Worm (Caenorhabditis elegans) whole organism, young adult: Measurements from ENCODE around the gene flp-14.

Experiments used
- C06A6.2 ChIP-seq: fragments of 200-800 bp; sonication (Bioruptor generic); conservative IDR thresholded peaks from 2 replicates; pipeline ENCODE4 v1.3.6; 2022; ENCODE audit warnings: missing genetic modification characterization, missing compliant biosample characterization
- D2030.7 ChIP-seq: fragments of 200-800 bp; sonication (Bioruptor generic); IDR thresholded peaks from 2 replicates; pipeline ENCODE4 v1.3.6; 2022; ENCODE audit warnings: missing genetic modification reagents, missing genetic modification characterization, missing compliant biosample characterization
- F33H1.4 ChIP-seq: fragments of 200-800 bp; sonication (Bioruptor generic); IDR thresholded peaks from 2 replicates; pipeline ENCODE4 v1.3.6; 2022; ENCODE audit warnings: missing genetic modification reagents, missing genetic modification characterization, missing compliant biosample characterization
- F52B5.7 ChIP-seq: sonication (generic microtip); optimal IDR thresholded peaks from 2 replicates; lab custom pipeline; 2016; ENCODE audit warnings: mild to moderate bottlenecking, missing genetic modification characterization, missing compliant biosample characterization
- F57A8.1 ChIP-seq: fragments of 200-800 bp; sonication (Bioruptor generic); optimal IDR thresholded peaks from 2 replicates; lab custom pipeline; 2018; ENCODE audit warnings: mild to moderate bottlenecking, missing genetic modification characterization, moderate library complexity, missing compliant biosample characterization
- K12H6.12 ChIP-seq: fragments of 200-800 bp; sonication (Bioruptor generic); optimal IDR thresholded peaks from 2 replicates; lab custom pipeline; 2018; ENCODE audit warnings: mild to moderate bottlenecking, missing genetic modification characterization, missing compliant biosample characterization
- T26A5.8 ChIP-seq: sonication (generic microtip); optimal IDR thresholded peaks from 2 replicates; lab custom pipeline; 2016; ENCODE audit warnings: missing genetic modification characterization, missing compliant biosample characterization
- Y53G8AR.9 ChIP-seq: fragments of 200-800 bp; sonication (Bioruptor generic); conservative IDR thresholded peaks from 2 replicates; pipeline ENCODE4 v1.3.6; 2022; ENCODE audit warnings: missing genetic modification reagents, missing genetic modification characterization, missing compliant biosample characterization
- ZK185.1 ChIP-seq: sonication (generic microtip); optimal IDR thresholded peaks from 2 replicates; lab custom pipeline; 2016; ENCODE audit warnings: mild to moderate bottlenecking, missing genetic modification characterization, missing compliant biosample characterization; ENCODE audit not compliant: poor library complexity, severe bottlenecking
- ama-1 ChIP-seq, 3 experiments: fragments of 150-350 bp in 1 of 3; sonication (generic microtip) in 2 of 3; optimal IDR thresholded peaks; 2 replicates each; lab custom pipeline; 2014 to 2018; ENCODE audit warnings: missing biosample characterization in 2 of 3, missing genetic modification characterization in 2 of 3, missing genetic modification reagents in 2 of 3
- atf-7 ChIP-seq: sonication (generic microtip); optimal IDR thresholded peaks from 2 replicates; lab custom pipeline; 2017; ENCODE audit warnings: mild to moderate bottlenecking, missing genetic modification characterization, missing compliant biosample characterization
- attf-3 ChIP-seq: fragments of 200-800 bp; sonication (Bioruptor generic); conservative IDR thresholded peaks from 2 replicates; pipeline ENCODE4 v1.3.6; 2022; ENCODE audit warnings: missing genetic modification reagents, missing genetic modification characterization, missing compliant biosample characterization
- cebp-1 ChIP-seq, 2 experiments: fragments of 200-800 bp in 1 of 2; sonication (Bioruptor generic) in 1 of 2; sonication (generic microtip) in 1 of 2; IDR thresholded peaks in 1 of 2; optimal IDR thresholded peaks in 1 of 2; 2 replicates each; pipeline versions ENCODE4 v1.3.6 to Lab custom; 2017 to 2022; ENCODE audit warnings: missing compliant biosample characterization in 2 of 2, missing genetic modification characterization in 2 of 2, mild to moderate bottlenecking in 1 of 2, missing genetic modification reagents in 1 of 2, moderate library complexity in 1 of 2
- ceh-100 ChIP-seq: fragments of 200-800 bp; sonication (Bioruptor generic); IDR thresholded peaks from 2 replicates; pipeline ENCODE4 v1.3.6; 2022; ENCODE audit warnings: missing genetic modification reagents, missing genetic modification characterization, missing compliant biosample characterization
- chd-7 ChIP-seq: sonication (generic microtip); optimal IDR thresholded peaks from 2 replicates; lab custom pipeline; 2016; ENCODE audit warnings: mild to moderate bottlenecking, missing genetic modification characterization, moderate library complexity, missing compliant biosample characterization
- dpff-1 ChIP-seq: sonication (generic microtip); optimal IDR thresholded peaks from 2 replicates; lab custom pipeline; 2017; ENCODE audit warnings: mild to moderate bottlenecking, missing genetic modification characterization, missing compliant biosample characterization
- dpl-1 ChIP-seq: fragments of 150-350 bp; optimal IDR thresholded peaks from 2 replicates; lab custom pipeline; 2014; ENCODE audit warnings: missing biosample characterization, missing genetic modification reagents, missing genetic modification characterization
- egrh-3 ChIP-seq: fragments of 200-800 bp; sonication (Bioruptor generic); IDR thresholded peaks from 2 replicates; pipeline ENCODE4 v1.3.6; 2022; ENCODE audit warnings: missing genetic modification reagents, missing genetic modification characterization, missing compliant biosample characterization
- fkh-3 ChIP-seq: sonication (generic microtip); optimal IDR thresholded peaks from 2 replicates; lab custom pipeline; 2016; ENCODE audit warnings: mild to moderate bottlenecking, missing genetic modification characterization, missing compliant biosample characterization
- hmg-1.2 ChIP-seq: fragments of 200-800 bp; sonication (Bioruptor generic); IDR thresholded peaks from 2 replicates; pipeline ENCODE4 v1.3.6; 2022; ENCODE audit warnings: missing genetic modification reagents, missing genetic modification characterization, missing compliant biosample characterization
- hsf-1 ChIP-seq: fragments of 200-800 bp; sonication (Bioruptor generic); IDR thresholded peaks from 2 replicates; pipeline ENCODE4 v1.3.6; 2022; ENCODE audit warnings: missing genetic modification reagents, missing genetic modification characterization, missing compliant biosample characterization
- lag-1 ChIP-seq: fragments of 200-800 bp; sonication (Bioruptor generic); IDR thresholded peaks from 2 replicates; pipeline ENCODE4 v1.3.6; 2022; ENCODE audit warnings: missing genetic modification reagents, missing genetic modification characterization, missing compliant biosample characterization
- let-607 ChIP-seq, 2 experiments: fragments of 200-800 bp in 1 of 2; sonication (Bioruptor generic) in 1 of 2; sonication (generic microtip) in 1 of 2; optimal IDR thresholded peaks; 2 replicates each; lab custom pipeline; 2016 to 2018; ENCODE audit warnings: mild to moderate bottlenecking in 2 of 2, missing compliant biosample characterization in 2 of 2, missing genetic modification characterization in 2 of 2, moderate library complexity in 2 of 2, missing genotype in 1 of 2
- lin-35 ChIP-seq, 3 experiments: fragments of 150-350 bp in 2 of 3; sonication (generic microtip) in 1 of 3; optimal IDR thresholded peaks; 2 replicates each; lab custom pipeline; 2014 to 2018; ENCODE audit warnings: missing biosample characterization in 3 of 3, missing genetic modification characterization in 3 of 3, missing genetic modification reagents in 3 of 3
- lin-54 ChIP-seq: fragments of 200-800 bp; sonication (Bioruptor generic); optimal IDR thresholded peaks from 2 replicates; lab custom pipeline; 2018; ENCODE audit warnings: mild to moderate bottlenecking, missing genetic modification characterization, missing compliant biosample characterization
- madf-10 ChIP-seq: sonication (generic microtip); optimal IDR thresholded peaks from 2 replicates; lab custom pipeline; 2016; ENCODE audit warnings: mild to moderate bottlenecking, missing genetic modification characterization, missing compliant biosample characterization
- madf-3 ChIP-seq: fragments of 200-800 bp; sonication (Bioruptor generic); IDR thresholded peaks from 2 replicates; pipeline ENCODE4 v1.3.6; 2022; ENCODE audit warnings: missing genetic modification reagents, missing genetic modification characterization, missing compliant biosample characterization
- madf-6 ChIP-seq: fragments of 200-800 bp; sonication (Bioruptor generic); IDR thresholded peaks from 2 replicates; pipeline ENCODE4 v1.3.6; 2022; ENCODE audit warnings: missing genetic modification reagents, missing genetic modification characterization, missing compliant biosample characterization
- madf-8 ChIP-seq: fragments of 200-800 bp; sonication (Bioruptor generic); conservative IDR thresholded peaks from 2 replicates; pipeline ENCODE4 v1.3.6; 2022; ENCODE audit warnings: missing genetic modification reagents, missing genetic modification characterization, missing compliant biosample characterization
- mcd-1 ChIP-seq: fragments of 200-800 bp; sonication (Bioruptor generic); IDR thresholded peaks from 2 replicates; pipeline ENCODE4 v1.3.6; 2022; ENCODE audit warnings: missing genetic modification reagents, missing genetic modification characterization, missing compliant biosample characterization
- nhr-80 ChIP-seq: sonication (generic microtip); optimal IDR thresholded peaks from 2 replicates; lab custom pipeline; 2016; ENCODE audit warnings: missing genetic modification characterization, missing compliant biosample characterization
- pbrm-1 ChIP-seq: fragments of 200-800 bp; sonication (Bioruptor generic); IDR thresholded peaks from 2 replicates; pipeline ENCODE4 v1.3.6; 2022; ENCODE audit warnings: missing genetic modification reagents, missing genetic modification characterization, missing compliant biosample characterization
- rcor-1 ChIP-seq: fragments of 200-800 bp; sonication (Bioruptor generic); IDR thresholded peaks from 2 replicates; pipeline ENCODE4 v1.3.6; 2022; ENCODE audit warnings: missing genetic modification reagents, missing genetic modification characterization, missing compliant biosample characterization
- sdz-38 ChIP-seq: sonication (generic microtip); optimal IDR thresholded peaks from 2 replicates; lab custom pipeline; 2016; ENCODE audit warnings: missing genotype, missing genetic modification characterization, missing compliant biosample characterization
- snpc-1.3 ChIP-seq: sonication (generic microtip); optimal IDR thresholded peaks from 2 replicates; lab custom pipeline; 2017; ENCODE audit warnings: missing genetic modification characterization, mild to moderate bottlenecking, missing compliant biosample characterization, antibody characterized with exemption, moderate library complexity, missing genotype, missing genetic modification reagents; ENCODE audit not compliant: insufficient read depth
- snpc-4 ChIP-seq, 5 experiments: fragments of 150-350 bp in 1 of 5; sonication (generic microtip) in 4 of 5; optimal IDR thresholded peaks; 2 replicates each; lab custom pipeline; 2014 to 2018; ENCODE audit warnings: missing genetic modification characterization in 5 of 5, missing biosample characterization in 3 of 5, antibody characterized with exemption in 2 of 5, mild to moderate bottlenecking in 2 of 5, missing compliant biosample characterization in 2 of 5, missing genotype in 2 of 5, moderate library complexity in 2 of 5, missing genetic modification reagents in 1 of 5
- somi-1 ChIP-seq: fragments of 200-800 bp; sonication (Bioruptor generic); optimal IDR thresholded peaks from 2 replicates; lab custom pipeline; 2018; ENCODE audit warnings: mild to moderate bottlenecking, missing genetic modification characterization, missing compliant biosample characterization
- tbx-9 ChIP-seq: sonication (generic microtip); optimal IDR thresholded peaks from 2 replicates; lab custom pipeline; 2016; ENCODE audit warnings: borderline replicate concordance, missing genetic modification characterization, inconsistent platforms, missing compliant biosample characterization
- tlf-1 ChIP-seq: fragments of 200-800 bp; sonication (Bioruptor generic); optimal IDR thresholded peaks from 2 replicates; lab custom pipeline; 2018; ENCODE audit warnings: mild to moderate bottlenecking, missing genetic modification characterization, missing compliant biosample characterization
- unc-130 ChIP-seq: sonication (generic microtip); optimal IDR thresholded peaks from 2 replicates; lab custom pipeline; 2016; ENCODE audit warnings: missing genetic modification reagents, missing genetic modification characterization, missing compliant biosample characterization
- xnd-1 ChIP-seq: sonication (generic microtip); optimal IDR thresholded peaks from 2 replicates; lab custom pipeline; 2016; ENCODE audit warnings: missing genotype, missing genetic modification reagents, missing genetic modification characterization, missing compliant biosample characterization
- zfh-2 ChIP-seq: fragments of 200-800 bp; sonication (Bioruptor generic); conservative IDR thresholded peaks from 2 replicates; pipeline ENCODE4 v1.3.6; 2022; ENCODE audit warnings: missing genetic modification reagents, missing genetic modification characterization, missing compliant biosample characterization
- ztf-26 ChIP-seq: sonication (generic microtip); optimal IDR thresholded peaks from 2 replicates; lab custom pipeline; 2017; ENCODE audit warnings: missing genetic modification characterization, missing compliant biosample characterization

flp-14 gene

ce11 chrIII:12931108-12931507 is 20.8 kb downstream of the flp-14 start:
- no peak for TF ChIP-seq madf-10 (tag; lab: Kevin White, UChicago)
- 0 out of 2 replicates have a peak, but pooled peaks have one; percentile 21 for TF ChIP-seq madf-6 (GFP tag; lab: Robert Waterston, UW)
- TF ChIP-seq tbx-9 (tag; lab: Kevin White, UChicago), result no peak
- peak; percentile 95 for TF ChIP-seq zfh-2 (GFP tag; lab: Robert Waterston, UW)
- TF ChIP-seq egrh-3, result peak; percentile 30; the same call in 1 of the 2 replicates
- 0 out of 2 replicates have a peak, but pooled peaks have one; percentile 11 for TF ChIP-seq mcd-1

ce11 chrIII:12931786-12932427 is 21.6 kb downstream of the flp-14 start, which contains the start of gene rbm-7:
TSS of gene rbm-7 (minus strand) at chrIII:12931867.
- peak; percentile 51; the same call in 1 of the 2 replicates for TF ChIP-seq F33H1.4 (GFP tag; lab: Robert Waterston, UW)
- peak; percentile 53 for TF ChIP-seq hmg-1.2 (GFP tag; lab: Robert Waterston, UW)
- peak; percentile 11 to 36 for TF ChIP-seq let-607 (tag; optimal IDR thresholded peaks at IDR 0.05; lab: Kevin White, UChicago)
- no peak for TF ChIP-seq ama-1 (optimal IDR thresholded peaks at IDR 0.05; lab: Kevin White, UChicago)
- no peak for TF ChIP-seq ama-1 (GFP tag; optimal IDR thresholded peaks at IDR 0.05; lab: Kevin White, UChicago)
- peak; percentile 66 for TF ChIP-seq madf-6 (GFP tag; lab: Robert Waterston, UW)
- peak; percentile 37 for TF ChIP-seq tlf-1 (GFP tag; lab: Kevin White, UChicago)
- 0 out of 2 replicates have a peak, but pooled peaks have one; percentile 21 for TF ChIP-seq hsf-1 (GFP tag; lab: Robert Waterston, UW)
- peak; percentile 29 for TF ChIP-seq dpl-1 (GFP tag; lab: Kevin White, UChicago)
- TF ChIP-seq ceh-100 (GFP tag; lab: Robert Waterston, UW), result peak; percentile 44; the same call in 1 of the 2 replicates
- TF ChIP-seq F57A8.1 (GFP tag; lab: Kevin White, UChicago), result no peak
- TF ChIP-seq lin-35 (GFP tag; optimal IDR thresholded peaks at IDR 0.05; lab: Kevin White, UChicago), result peak in 1 of 3 experiments; percentile 43
- 0 out of 2 replicates have a peak, but pooled peaks have one; percentile 8 for TF ChIP-seq madf-3 (GFP tag; lab: Robert Waterston, UW)
- TF ChIP-seq fkh-3, result no peak
- TF ChIP-seq atf-7 (tag; lab: Kevin White, UChicago), result no peak
- no peak for TF ChIP-seq dpff-1 (tag; lab: Kevin White, UChicago)
- peak; percentile 32 for TF ChIP-seq K12H6.12
- no peak for TF ChIP-seq sdz-38 (tag; lab: Kevin White, UChicago)
- TF ChIP-seq nhr-80 (tag; lab: Kevin White, UChicago), result peak; percentile 5
- TF ChIP-seq unc-130 (GFP tag; lab: Kevin White, UChicago), result no peak
- peak; percentile 79; the same call in 1 of the 2 replicates for TF ChIP-seq Y53G8AR.9 (GFP tag; lab: Robert Waterston, UW)
- TF ChIP-seq somi-1 (GFP tag; lab: Kevin White, UChicago), result no peak
- peak; percentile 18 for TF ChIP-seq snpc-1.3
- peak; percentile 25; the same call in 1 of the 2 replicates for TF ChIP-seq madf-8 (GFP tag; lab: Robert Waterston, UW)
- 0 out of 2 replicates have a peak, but pooled peaks have one; percentile 31 for TF ChIP-seq rcor-1 (GFP tag; lab: Robert Waterston, UW)
- TF ChIP-seq F52B5.7, result no peak
- TF ChIP-seq pbrm-1 (GFP tag; lab: Robert Waterston, UW), result peak; percentile 74; the same call in 1 of the 2 replicates
- peak; percentile 20 for TF ChIP-seq xnd-1 (tag; lab: Kevin White, UChicago)
- no peak for TF ChIP-seq chd-7 (tag; lab: Kevin White, UChicago)
- peak; percentile 37; the same call in 1 of the 2 replicates for TF ChIP-seq D2030.7 (GFP tag; lab: Robert Waterston, UW)
- peak; percentile 68 for TF ChIP-seq ztf-26
- peak; percentile 29 for TF ChIP-seq ZK185.1 (tag; lab: Kevin White, UChicago)
- TF ChIP-seq cebp-1 (GFP tag; IDR thresholded peaks at IDR 0.05; lab: Robert Waterston, UW), result no peak
- TF ChIP-seq cebp-1 (tag; optimal IDR thresholded peaks at IDR 0.05; lab: Kevin White, UChicago), result peak; percentile 68
- TF ChIP-seq attf-3 (GFP tag; lab: Robert Waterston, UW), result 0 out of 2 replicates have a peak, but pooled peaks have one; percentile 17
- 0 out of 2 replicates have a peak, but pooled peaks have one; percentile 28 for TF ChIP-seq C06A6.2
- TF ChIP-seq snpc-4 (GFP tag; optimal IDR thresholded peaks at IDR 0.05; lab: Kevin White, UChicago), result no peak
- TF ChIP-seq snpc-4 (tag; optimal IDR thresholded peaks at IDR 0.05; lab: Kevin White, UChicago), result peak in 2 of 4 experiments; percentile 14 to 34
- TF ChIP-seq lin-54, result peak; percentile 71
- no peak for TF ChIP-seq lag-1 (GFP tag; lab: Robert Waterston, UW)
- TF ChIP-seq T26A5.8, result no peak
